Worm (Caenorhabditis elegans) whole organism, L2 larva: Measurements from ENCODE around the gene K02D3.1.

Source experiments
- C34F6.9 ChIP-seq: fragments of 150-350 bp; optimal IDR thresholded peaks from 2 replicates; lab custom pipeline; 2014; ENCODE audit warnings: missing biosample characterization, missing genetic modification characterization
- F13H6.1 ChIP-seq: sonication (generic microtip); optimal IDR thresholded peaks from 2 replicates; lab custom pipeline; 2016; ENCODE audit warnings: missing genetic modification characterization, missing compliant biosample characterization
- R02D3.7 ChIP-seq: fragments of 150-350 bp; optimal IDR thresholded peaks from 2 replicates; lab custom pipeline; 2014; ENCODE audit warnings: missing biosample characterization, missing genetic modification characterization
- Y55F3AM.14 ChIP-seq: fragments of 200-800 bp; sonication (Bioruptor generic); optimal IDR thresholded peaks from 2 replicates; lab custom pipeline; 2018; ENCODE audit warnings: mild to moderate bottlenecking, missing genetic modification characterization, missing compliant biosample characterization
- ZK546.5 ChIP-seq: sonication (generic microtip); optimal IDR thresholded peaks from 2 replicates; lab custom pipeline; 2017; ENCODE audit warnings: missing biosample characterization, missing genetic modification characterization
- alr-1 ChIP-seq: fragments of 150-350 bp; optimal IDR thresholded peaks from 2 replicates; lab custom pipeline; 2014; ENCODE audit warnings: missing biosample characterization, missing genetic modification characterization
- aly-2 ChIP-seq: fragments of 150-350 bp; optimal IDR thresholded peaks from 2 replicates; lab custom pipeline; 2014; ENCODE audit warnings: missing biosample characterization, missing genetic modification characterization
- ama-1 ChIP-seq: fragments of 150-350 bp; optimal IDR thresholded peaks from 2 replicates; lab custom pipeline; 2018; ENCODE audit warnings: inconsistent platforms
- blmp-1 ChIP-seq: sonication (generic microtip); optimal IDR thresholded peaks from 2 replicates; lab custom pipeline; 2017; ENCODE audit warnings: missing genetic modification characterization, mild to moderate bottlenecking, missing compliant biosample characterization, antibody characterized with exemption, moderate library complexity; ENCODE audit not compliant: insufficient read depth
- ceh-16 ChIP-seq: fragments of 150-350 bp; optimal IDR thresholded peaks from 2 replicates; lab custom pipeline; 2014; ENCODE audit warnings: missing biosample characterization, missing genetic modification characterization
- ceh-82 ChIP-seq: fragments of 150-350 bp; optimal IDR thresholded peaks from 2 replicates; lab custom pipeline; 2014; ENCODE audit warnings: missing biosample characterization, missing genetic modification characterization
- crh-2 ChIP-seq: sonication (generic microtip); optimal IDR thresholded peaks from 2 replicates; lab custom pipeline; 2017; ENCODE audit warnings: missing biosample characterization, missing genetic modification characterization
- dmd-4 ChIP-seq: sonication (generic microtip); optimal IDR thresholded peaks from 2 replicates; lab custom pipeline; 2017; ENCODE audit warnings: missing biosample characterization, missing genetic modification characterization
- egl-27 ChIP-seq: sonication (generic microtip); optimal IDR thresholded peaks from 3 replicates; lab custom pipeline; 2017; ENCODE audit warnings: missing biosample characterization, missing genetic modification reagents, missing genetic modification characterization
- elt-1 ChIP-seq: fragments of 150-350 bp; optimal IDR thresholded peaks from 2 replicates; lab custom pipeline; 2014; ENCODE audit warnings: missing biosample characterization, missing genetic modification characterization
- elt-3 ChIP-seq: sonication (generic microtip); optimal IDR thresholded peaks from 2 replicates; lab custom pipeline; 2017; ENCODE audit warnings: missing biosample characterization, missing genetic modification characterization
- fos-1 ChIP-seq: fragments of 150-350 bp; optimal IDR thresholded peaks from 2 replicates; lab custom pipeline; 2014; ENCODE audit warnings: missing biosample characterization, missing genetic modification characterization
- gmeb-1 ChIP-seq: fragments of 150-350 bp; optimal IDR thresholded peaks from 2 replicates; lab custom pipeline; 2014; ENCODE audit warnings: missing biosample characterization, missing genetic modification characterization
- lin-11 ChIP-seq: fragments of 150-350 bp; sonication (generic microtip); optimal IDR thresholded peaks from 2 replicates; lab custom pipeline; 2014; ENCODE audit warnings: missing biosample characterization, missing genetic modification characterization, inconsistent platforms, mixed read lengths
- lin-13 ChIP-seq: fragments of 150-350 bp; optimal IDR thresholded peaks from 2 replicates; lab custom pipeline; 2014; ENCODE audit warnings: missing biosample characterization, missing genetic modification reagents, missing genetic modification characterization
- lin-39 ChIP-seq: fragments of 150-350 bp; optimal IDR thresholded peaks from 2 replicates; lab custom pipeline; 2014; ENCODE audit warnings: missing biosample characterization, missing genetic modification reagents, missing genetic modification characterization
- lsy-2 ChIP-seq, 2 experiments: fragments of 150-350 bp in 1 of 2; sonication (generic microtip) in 1 of 2; optimal IDR thresholded peaks; 2 replicates each; lab custom pipeline; 2014 to 2017; ENCODE audit warnings: missing biosample characterization in 2 of 2, missing genetic modification characterization in 2 of 2
- mab-5 ChIP-seq: fragments of 150-350 bp; optimal IDR thresholded peaks from 2 replicates; lab custom pipeline; 2014; ENCODE audit warnings: missing biosample characterization, missing genetic modification characterization
- mbf-1 ChIP-seq: sonication (generic microtip); optimal IDR thresholded peaks from 2 replicates; lab custom pipeline; 2017; ENCODE audit warnings: missing biosample characterization, missing genetic modification characterization
- mdl-1 ChIP-seq, 2 experiments: fragments of 150-350 bp in 1 of 2; sonication (generic microtip) in 1 of 2; optimal IDR thresholded peaks; 2 replicates each; lab custom pipeline; 2017; ENCODE audit warnings: missing biosample characterization in 2 of 2, missing genetic modification characterization in 2 of 2
- nhr-10 ChIP-seq: sonication (generic microtip); optimal IDR thresholded peaks from 2 replicates; lab custom pipeline; 2017; ENCODE audit warnings: missing biosample characterization, missing genetic modification characterization
- nhr-11 ChIP-seq: fragments of 150-350 bp; optimal IDR thresholded peaks from 2 replicates; lab custom pipeline; 2014; ENCODE audit warnings: missing biosample characterization, missing genetic modification characterization
- nhr-12 ChIP-seq: fragments of 150-350 bp; optimal IDR thresholded peaks from 2 replicates; lab custom pipeline; 2014; ENCODE audit warnings: missing biosample characterization, missing genetic modification characterization
- nhr-129 ChIP-seq: fragments of 150-350 bp; optimal IDR thresholded peaks from 2 replicates; lab custom pipeline; 2014; ENCODE audit warnings: missing biosample characterization, missing genetic modification characterization
- nhr-21 ChIP-seq: fragments of 150-350 bp; optimal IDR thresholded peaks from 2 replicates; lab custom pipeline; 2014; ENCODE audit warnings: missing biosample characterization, missing genetic modification characterization
- nhr-23 ChIP-seq: fragments of 150-350 bp; optimal IDR thresholded peaks from 2 replicates; lab custom pipeline; 2014; ENCODE audit warnings: missing biosample characterization, missing genetic modification reagents, missing genetic modification characterization
- nhr-237 ChIP-seq: fragments of 150-350 bp; optimal IDR thresholded peaks from 2 replicates; lab custom pipeline; 2014; ENCODE audit warnings: missing biosample characterization, missing genetic modification characterization
- nhr-25 ChIP-seq: fragments of 150-350 bp; sonication (generic microtip); optimal IDR thresholded peaks from 3 replicates; lab custom pipeline; 2014; ENCODE audit warnings: missing biosample characterization, missing genetic modification characterization
- nhr-6 ChIP-seq: fragments of 150-350 bp; optimal IDR thresholded peaks from 2 replicates; lab custom pipeline; 2014; ENCODE audit warnings: missing biosample characterization, missing genetic modification characterization
- nhr-77 ChIP-seq: fragments of 150-350 bp; optimal IDR thresholded peaks from 2 replicates; lab custom pipeline; 2014; ENCODE audit warnings: missing biosample characterization, missing genetic modification characterization
- peb-1 ChIP-seq: fragments of 150-350 bp; optimal IDR thresholded peaks from 2 replicates; lab custom pipeline; 2014; ENCODE audit warnings: missing biosample characterization, missing genetic modification characterization
- sem-4 ChIP-seq: fragments of 150-350 bp; optimal IDR thresholded peaks from 2 replicates; lab custom pipeline; 2014; ENCODE audit warnings: missing biosample characterization, missing genetic modification reagents, missing genetic modification characterization
- skn-1 ChIP-seq: sonication (generic microtip); optimal IDR thresholded peaks from 2 replicates; lab custom pipeline; 2017; ENCODE audit warnings: missing biosample characterization, missing genetic modification characterization
- sma-3 ChIP-seq: sonication (generic microtip); optimal IDR thresholded peaks from 2 replicates; lab custom pipeline; 2016; ENCODE audit warnings: missing genetic modification reagents, missing genetic modification characterization, missing compliant biosample characterization
- sma-9 ChIP-seq, 2 experiments: fragments of 150-350 bp in 1 of 2; sonication (generic microtip) in 1 of 2; optimal IDR thresholded peaks; 2 replicates each; lab custom pipeline; 2014 to 2016; ENCODE audit warnings: missing genetic modification characterization in 2 of 2, mild to moderate bottlenecking in 1 of 2, missing biosample characterization in 1 of 2, missing compliant biosample characterization in 1 of 2, missing genetic modification reagents in 1 of 2, moderate library complexity in 1 of 2
- snpc-4 ChIP-seq: fragments of 150-350 bp; optimal IDR thresholded peaks from 2 replicates; lab custom pipeline; 2014; ENCODE audit warnings: missing biosample characterization, missing genetic modification characterization
- unc-39 ChIP-seq: fragments of 150-350 bp; optimal IDR thresholded peaks from 2 replicates; lab custom pipeline; 2014; ENCODE audit warnings: missing biosample characterization, missing genetic modification characterization
- unc-55 ChIP-seq: fragments of 150-350 bp; sonication (generic microtip); optimal IDR thresholded peaks from 3 replicates; lab custom pipeline; 2014; ENCODE audit warnings: missing biosample characterization, missing genetic modification reagents, missing genetic modification characterization
- unc-62 ChIP-seq: fragments of 150-350 bp; optimal IDR thresholded peaks from 2 replicates; lab custom pipeline; 2014; ENCODE audit warnings: missing biosample characterization, missing genetic modification reagents, missing genetic modification characterization
- zag-1 ChIP-seq: fragments of 150-350 bp; optimal IDR thresholded peaks from 2 replicates; lab custom pipeline; 2014; ENCODE audit warnings: missing biosample characterization, missing genetic modification characterization
- ztf-1 ChIP-seq: fragments of 200-800 bp; sonication (Bioruptor generic); conservative IDR thresholded peaks from 2 replicates; pipeline ENCODE4 v1.3.6; 2022; ENCODE audit warnings: missing genetic modification characterization, missing compliant biosample characterization
- ztf-11 ChIP-seq: sonication (generic microtip); optimal IDR thresholded peaks from 2 replicates; lab custom pipeline; 2017; ENCODE audit warnings: missing biosample characterization, missing genetic modification characterization
- ztf-4 ChIP-seq: fragments of 150-350 bp; optimal IDR thresholded peaks from 2 replicates; lab custom pipeline; 2014; ENCODE audit warnings: missing biosample characterization, missing genetic modification characterization

The K02D3.1 gene

DNA sequence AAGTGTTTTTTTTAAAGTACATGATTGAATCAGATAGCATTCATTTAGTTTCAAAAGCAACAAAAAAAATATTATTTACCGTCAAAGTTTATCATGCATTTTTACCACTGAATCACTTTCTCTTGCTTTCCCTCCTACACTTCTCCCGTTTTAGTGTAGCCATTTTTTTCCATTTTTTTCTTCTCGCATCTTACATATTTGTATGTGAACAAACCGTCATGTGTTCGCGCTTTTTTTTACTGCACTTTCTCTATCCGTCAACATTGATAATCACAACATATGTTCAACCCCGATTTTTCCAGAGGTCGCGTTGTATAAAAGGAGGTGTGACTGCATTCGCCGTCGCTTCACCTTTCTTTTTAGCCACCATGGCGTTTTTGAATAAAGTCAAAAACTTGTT, 29.8 kb upstream of the K02D3.1 start, which contains the start of gene gck-4:
Gene gck-4, plus strand, starts transcription at position 301 of the 400 bp plus-strand sequence.
- TF ChIP-seq nhr-25 (tag; lab: Kevin White, UChicago) (no peak), blmp-1 (tag; lab: Kevin White, UChicago) (peak; percentile 9)

DNA sequence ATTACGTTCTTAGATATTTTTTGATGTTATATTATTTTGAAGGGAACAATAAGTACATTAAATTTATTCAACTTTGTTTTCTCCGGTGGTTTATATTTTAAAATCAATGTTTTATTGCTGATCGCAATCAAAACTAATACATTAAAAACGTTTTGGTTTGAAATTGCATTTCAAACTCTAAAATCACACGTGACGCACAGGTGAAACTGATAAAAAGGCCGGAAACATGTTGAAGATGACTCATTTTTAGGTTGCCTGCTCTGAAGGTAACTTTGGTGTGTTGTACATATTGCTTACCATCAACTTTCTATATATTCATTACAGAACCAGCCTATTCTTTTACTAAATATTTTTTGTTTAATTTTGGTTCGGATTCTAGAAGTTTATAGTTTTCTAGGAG, 21.0 kb upstream of the K02D3.1 start:
- TF ChIP-seq sma-9 (GFP tag; optimal IDR thresholded peaks at IDR 0.05; lab: Kevin White, UChicago) = peak; percentile 47
- no peak for TF ChIP-seq sma-9 (tag; optimal IDR thresholded peaks at IDR 0.05; lab: Kevin White, UChicago)
- TF ChIP-seq zag-1 (tag; lab: Kevin White, UChicago) = no peak
- no peak for TF ChIP-seq gmeb-1
- peak; percentile 22 for TF ChIP-seq crh-2 (tag; lab: Kevin White, UChicago)
- no peak for TF ChIP-seq skn-1 (tag; lab: Kevin White, UChicago)
- no peak for TF ChIP-seq elt-3 (tag; lab: Kevin White, UChicago)
- peak; percentile 59 for TF ChIP-seq fos-1 (tag; lab: Kevin White, UChicago)

ce11 chrX:13687111-13687512, 19.6 kb upstream of the K02D3.1 start:
- TF ChIP-seq crh-2 (tag; lab: Kevin White, UChicago) = peak; percentile 37
- TF ChIP-seq elt-1 = no peak
- TF ChIP-seq blmp-1 (tag; lab: Kevin White, UChicago) = peak; percentile 12
- no peak for TF ChIP-seq nhr-23
- peak; percentile 14 for TF ChIP-seq sma-3 (GFP tag; lab: Kevin White, UChicago)
- no peak for TF ChIP-seq dmd-4 (tag; lab: Kevin White, UChicago)
- peak; percentile 73 for TF ChIP-seq nhr-129 (tag; lab: Kevin White, UChicago)
- TF ChIP-seq snpc-4 (tag; lab: Kevin White, UChicago) = no peak
- no peak for TF ChIP-seq ztf-1 (GFP tag; lab: Robert Waterston, UW)
- TF ChIP-seq lin-11 (tag; lab: Kevin White, UChicago) = no peak
- TF ChIP-seq lsy-2 (tag; optimal IDR thresholded peaks at IDR 0.05; lab: Kevin White, UChicago) = peak in 1 of 2 experiments; percentile 58
- TF ChIP-seq lin-13 (GFP tag; lab: Kevin White, UChicago) = peak; percentile 13
- peak in 1 of 2 experiments; percentile 30 for TF ChIP-seq mdl-1 (tag; optimal IDR thresholded peaks at IDR 0.05; lab: Kevin White, UChicago)
- TF ChIP-seq nhr-10 (tag; lab: Kevin White, UChicago) = no peak
- TF ChIP-seq alr-1 (tag; lab: Kevin White, UChicago) = no peak
- TF ChIP-seq gmeb-1 = no peak
- no peak for TF ChIP-seq nhr-77 (tag; lab: Kevin White, UChicago)
- peak; percentile 66 for TF ChIP-seq sma-9 (GFP tag; optimal IDR thresholded peaks at IDR 0.05; lab: Kevin White, UChicago)
- TF ChIP-seq sma-9 (tag; optimal IDR thresholded peaks at IDR 0.05; lab: Kevin White, UChicago) = no peak
- TF ChIP-seq sem-4 (tag; lab: Kevin White, UChicago) = no peak
- no peak for TF ChIP-seq skn-1 (tag; lab: Kevin White, UChicago)
- TF ChIP-seq ama-1 = no peak
- TF ChIP-seq peb-1 = no peak
- no peak for TF ChIP-seq nhr-12 (tag; lab: Kevin White, UChicago)
- TF ChIP-seq nhr-6 (tag; lab: Kevin White, UChicago) = peak; percentile 14
- no peak for TF ChIP-seq ZK546.5
- TF ChIP-seq ceh-16 = peak; percentile 68
- no peak for TF ChIP-seq mbf-1
- peak; percentile 72 for TF ChIP-seq nhr-25 (tag; lab: Kevin White, UChicago)
- peak; percentile 61 for TF ChIP-seq F13H6.1 (tag; lab: Kevin White, UChicago)
- no peak for TF ChIP-seq unc-39 (tag; lab: Kevin White, UChicago)
- no peak for TF ChIP-seq egl-27
- TF ChIP-seq lin-39 (tag; lab: Kevin White, UChicago) = no peak
- TF ChIP-seq mab-5 (tag; lab: Kevin White, UChicago) = peak; percentile 35
- no peak for TF ChIP-seq ztf-11 (tag; lab: Kevin White, UChicago)
- no peak for TF ChIP-seq nhr-11 (tag; lab: Kevin White, UChicago)
- no peak for TF ChIP-seq aly-2 (tag; lab: Kevin White, UChicago)
- TF ChIP-seq ceh-82 (tag; lab: Kevin White, UChicago) = no peak
- peak; percentile 70 for TF ChIP-seq unc-55
- TF ChIP-seq Y55F3AM.14 (GFP tag; lab: Kevin White, UChicago) = peak; percentile 63
- peak; percentile 25 for TF ChIP-seq zag-1 (tag; lab: Kevin White, UChicago)
- TF ChIP-seq fos-1 (tag; lab: Kevin White, UChicago) = peak; percentile 52
- no peak for TF ChIP-seq elt-3 (tag; lab: Kevin White, UChicago)
- peak; percentile 60 for TF ChIP-seq C34F6.9 (tag; lab: Kevin White, UChicago)
- TF ChIP-seq R02D3.7 (tag; lab: Kevin White, UChicago) = no peak
- no peak for TF ChIP-seq ztf-4
- TF ChIP-seq nhr-237 = no peak
- TF ChIP-seq nhr-21 (tag; lab: Kevin White, UChicago) = peak; percentile 7
- TF ChIP-seq unc-62 (GFP tag; lab: Kevin White, UChicago) = no peak
- TF ChIP-seq, all 48 proteins: peak for 19
